Fruit fly (Drosophila melanogaster) whole organism, embryonic: Measurements from ENCODE around the gene Cpr23B.

Experiments
- BEAF-32 ChIP-seq: fragments of 200-800 bp; sonication (Bioruptor generic); optimal IDR thresholded peaks from 3 replicates; lab custom pipeline; 2017; ENCODE audit warnings: missing biosample characterization, missing genetic modification characterization, mild to moderate bottlenecking, moderate library complexity, missing genetic modification reagents
- Blimp-1 ChIP-seq: fragments of 200-800 bp; sonication (Bioruptor generic); optimal IDR thresholded peaks from 3 replicates; lab custom pipeline; 2018; ENCODE audit warnings: missing biosample characterization, missing genetic modification characterization, mild to moderate bottlenecking, moderate library complexity, missing genetic modification reagents
- CG11504 ChIP-seq: fragments of 200-800 bp; sonication (Bioruptor generic); optimal IDR thresholded peaks from 3 replicates; lab custom pipeline; 2019; ENCODE audit warnings: missing biosample characterization, mild to moderate bottlenecking, missing genetic modification characterization, moderate library complexity
- CG11723 ChIP-seq: fragments of 200-800 bp; sonication (Bioruptor generic); optimal IDR thresholded peaks from 2 replicates; lab custom pipeline; 2017; ENCODE audit warnings: missing biosample characterization, mild to moderate bottlenecking, missing genetic modification characterization
- CG12104 ChIP-seq: fragments of 200-800 bp; sonication (Bioruptor generic); optimal IDR thresholded peaks from 3 replicates; lab custom pipeline; 2016; ENCODE audit warnings: missing biosample characterization, missing genetic modification characterization
- CG12769 ChIP-seq: fragments of 200-800 bp; sonication (Bioruptor generic); optimal IDR thresholded peaks from 2 replicates; lab custom pipeline; 2019; ENCODE audit warnings: missing biosample characterization, mild to moderate bottlenecking, missing genetic modification characterization, moderate library complexity
- CG13287 ChIP-seq: fragments of 200-800 bp; sonication (Bioruptor generic); IDR thresholded peaks from 2 replicates; pipeline ENCODE4 v1.3.6; 2022; ENCODE audit warnings: missing biosample characterization, missing genetic modification characterization; ENCODE audit not compliant: partially characterized antibody
- CG14014 ChIP-seq: fragments of 200-800 bp; sonication (Bioruptor generic); IDR thresholded peaks from 2 replicates; pipeline ENCODE4 v1.3.6; 2022; ENCODE audit warnings: missing biosample characterization, missing genetic modification characterization
- CG15514 ChIP-seq: fragments of 200-800 bp; sonication (Bioruptor generic); optimal IDR thresholded peaks from 3 replicates; lab custom pipeline; 2017; ENCODE audit warnings: missing biosample characterization, missing genetic modification characterization, mild to moderate bottlenecking, moderate library complexity, missing genetic modification reagents
- CG16813 ChIP-seq: fragments of 200-800 bp; sonication (Bioruptor generic); IDR thresholded peaks from 3 replicates; pipeline ENCODE4 v1.3.6; 2022; ENCODE audit warnings: missing biosample characterization, missing genetic modification characterization; ENCODE audit not compliant: partially characterized antibody
- CG2120 ChIP-seq: fragments of 200-800 bp; sonication (Bioruptor generic); optimal IDR thresholded peaks from 3 replicates; lab custom pipeline; 2016; ENCODE audit warnings: missing biosample characterization, missing genetic modification characterization
- CG2875 ChIP-seq: fragments of 200-800 bp; sonication (Bioruptor generic); optimal IDR thresholded peaks from 2 replicates; lab custom pipeline; 2017; ENCODE audit warnings: missing biosample characterization, mild to moderate bottlenecking, missing genetic modification characterization, missing genetic modification reagents
- CG4282 ChIP-seq: fragments of 200-800 bp; sonication (Bioruptor generic); optimal IDR thresholded peaks from 2 replicates; lab custom pipeline; 2016; ENCODE audit warnings: missing biosample characterization, missing genetic modification characterization
- CG4424 ChIP-seq: fragments of 200-800 bp; sonication (Bioruptor generic); optimal IDR thresholded peaks from 3 replicates; lab custom pipeline; 2016; ENCODE audit warnings: missing biosample characterization, missing genetic modification characterization
- CG5180 ChIP-seq: fragments of 200-800 bp; sonication (Bioruptor generic); optimal IDR thresholded peaks from 3 replicates; lab custom pipeline; 2017; ENCODE audit warnings: missing biosample characterization, missing genetic modification characterization, mild to moderate bottlenecking, moderate library complexity, missing genetic modification reagents
- CG6254 ChIP-seq: fragments of 200-800 bp; sonication (Bioruptor generic); optimal IDR thresholded peaks from 3 replicates; lab custom pipeline; 2017; ENCODE audit warnings: mild to moderate bottlenecking, missing biosample characterization, missing genetic modification reagents, missing genetic modification characterization
- CG8281 ChIP-seq: fragments of 200-800 bp; sonication (Bioruptor generic); optimal IDR thresholded peaks from 2 replicates; lab custom pipeline; 2018; ENCODE audit warnings: missing biosample characterization, mild to moderate bottlenecking, missing genetic modification characterization, moderate library complexity
- Dp ChIP-seq: fragments of 200-800 bp; sonication (Bioruptor generic); optimal IDR thresholded peaks from 2 replicates; lab custom pipeline; 2018; ENCODE audit warnings: missing biosample characterization, mild to moderate bottlenecking, missing genetic modification characterization, moderate library complexity
- E2f2 ChIP-seq: fragments of 200-800 bp; sonication (Bioruptor generic); IDR thresholded peaks from 2 replicates; pipeline ENCODE4 v1.3.6; 2022; ENCODE audit warnings: missing biosample characterization, missing genetic modification characterization
- HmgD ChIP-seq: fragments of 200-800 bp; sonication (Bioruptor generic); optimal IDR thresholded peaks from 3 replicates; lab custom pipeline; 2016; ENCODE audit warnings: missing biosample characterization, missing genetic modification characterization
- HmgZ ChIP-seq: fragments of 200-800 bp; sonication (Bioruptor generic); optimal IDR thresholded peaks from 2 replicates; lab custom pipeline; 2018; ENCODE audit warnings: missing biosample characterization, mild to moderate bottlenecking, missing genetic modification characterization
- Hsf ChIP-seq: fragments of 200-800 bp; sonication (Bioruptor generic); optimal IDR thresholded peaks from 3 replicates; lab custom pipeline; 2016; ENCODE audit warnings: missing biosample characterization, missing genetic modification characterization
- MTF-1 ChIP-seq: fragments of 200-800 bp; sonication (Bioruptor generic); optimal IDR thresholded peaks from 2 replicates; lab custom pipeline; 2018; ENCODE audit warnings: missing biosample characterization, mild to moderate bottlenecking, missing genetic modification characterization, borderline replicate concordance
- Mad ChIP-seq: fragments of 200-800 bp; sonication (Bioruptor generic); optimal IDR thresholded peaks from 2 replicates; lab custom pipeline; 2016; ENCODE audit warnings: missing biosample characterization, missing genetic modification characterization
- Med ChIP-seq: fragments of 200-800 bp; sonication (Bioruptor generic); peaks from one replicate; lab custom pipeline; 2016; ENCODE audit warnings: missing biosample characterization, missing genetic modification characterization, mild to moderate bottlenecking, inconsistent platforms, moderate library complexity
- Mes4 ChIP-seq: fragments of 200-800 bp; sonication (Bioruptor generic); optimal IDR thresholded peaks from 2 replicates; lab custom pipeline; 2016; ENCODE audit warnings: missing biosample characterization, missing genetic modification characterization
- Mrtf ChIP-seq: fragments of 200-800 bp; sonication (Bioruptor generic); IDR thresholded peaks from 3 replicates; pipeline ENCODE4 v1.3.6; 2022; ENCODE audit warnings: missing biosample characterization, missing genetic modification characterization
- Nf-YA ChIP-seq: fragments of 200-800 bp; sonication (Bioruptor generic); IDR thresholded peaks from 2 replicates; pipeline ENCODE4 v1.3.6; 2022; ENCODE audit warnings: missing biosample characterization, missing genetic modification characterization
- Oli ChIP-seq: fragments of 200-800 bp; sonication (Bioruptor generic); optimal IDR thresholded peaks from 2 replicates; lab custom pipeline; 2018; ENCODE audit warnings: missing biosample characterization, mild to moderate bottlenecking, missing genetic modification characterization, moderate library complexity
- Scr ChIP-seq: fragments of 200-800 bp; sonication (Bioruptor generic); IDR thresholded peaks from 2 replicates; pipeline ENCODE4 v1.3.6; 2022; ENCODE audit warnings: missing biosample characterization, missing genetic modification characterization; ENCODE audit not compliant: partially characterized antibody
- Six4 ChIP-seq: fragments of 200-800 bp; sonication (Bioruptor generic); optimal IDR thresholded peaks from 2 replicates; lab custom pipeline; 2016; ENCODE audit warnings: missing biosample characterization, missing genetic modification characterization
- bsh ChIP-seq, 2 experiments: fragments of 200-800 bp; sonication (Bioruptor generic); optimal IDR thresholded peaks; 2 replicates each; lab custom pipeline; 2017 to 2018; ENCODE audit warnings: mild to moderate bottlenecking in 2 of 2, missing biosample characterization in 2 of 2, missing genetic modification characterization in 2 of 2, moderate library complexity in 1 of 2
- cg ChIP-seq: fragments of 200-800 bp; sonication (Bioruptor generic); optimal IDR thresholded peaks from 3 replicates; lab custom pipeline; 2019; ENCODE audit warnings: missing biosample characterization, mild to moderate bottlenecking, missing genetic modification characterization, moderate library complexity
- dimm ChIP-seq: fragments of 200-800 bp; sonication (Bioruptor generic); IDR thresholded peaks from 2 replicates; pipeline ENCODE4 v1.3.6; 2022; ENCODE audit warnings: missing biosample characterization, missing genetic modification characterization
- dmrt99B ChIP-seq: fragments of 200-800 bp; sonication (Bioruptor generic); optimal IDR thresholded peaks from 2 replicates; lab custom pipeline; 2018; ENCODE audit warnings: missing biosample characterization, mild to moderate bottlenecking, missing genetic modification characterization, moderate library complexity
- dysf ChIP-seq: fragments of 200-800 bp; sonication (Bioruptor generic); IDR thresholded peaks from 3 replicates; pipeline ENCODE4 v1.3.6; 2022; ENCODE audit warnings: missing biosample characterization, missing genetic modification characterization
- hbn ChIP-seq: fragments of 200-800 bp; sonication (Bioruptor generic); IDR thresholded peaks from 2 replicates; pipeline ENCODE4 v1.3.6; 2022; ENCODE audit warnings: missing biosample characterization, missing genetic modification characterization; ENCODE audit not compliant: partially characterized antibody
- her ChIP-seq: fragments of 200-800 bp; sonication (Bioruptor generic); optimal IDR thresholded peaks from 2 replicates; lab custom pipeline; 2016; ENCODE audit warnings: missing biosample characterization, missing genetic modification characterization
- nom ChIP-seq: fragments of 200-800 bp; sonication (Bioruptor generic); optimal IDR thresholded peaks from 2 replicates; lab custom pipeline; 2017; ENCODE audit warnings: missing biosample characterization, missing genetic modification characterization, mild to moderate bottlenecking, moderate library complexity, missing genetic modification reagents
- pan ChIP-seq, 4 experiments: fragments of >200 bp in 3 of 4; fragments of 200-800 bp in 1 of 4; sonication (Bioruptor generic) in 1 of 4; optimal IDR thresholded peaks in 3 of 4; IDR thresholded peaks in 1 of 4; 2 replicates each; pipeline versions ENCODE4 v1.3.6 to Lab custom; 2017 to 2022; ENCODE audit warnings: missing biosample characterization in 2 of 4, missing genetic modification characterization in 2 of 4, mixed read lengths in 1 of 4
- pzg ChIP-seq: fragments of 200-800 bp; sonication (Bioruptor generic); optimal IDR thresholded peaks from 3 replicates; lab custom pipeline; 2018; ENCODE audit warnings: missing biosample characterization, mild to moderate bottlenecking, missing genetic modification characterization, moderate library complexity
- sc ChIP-seq, 3 experiments: fragments of >200 bp in 2 of 3; fragments of 200-800 bp in 1 of 3; sonication (Bioruptor generic) in 1 of 3; optimal IDR thresholded peaks; 2 replicates in 2 of 3; 3 replicates in 1 of 3; lab custom pipeline; 2017; ENCODE audit warnings: mild to moderate bottlenecking in 1 of 3, missing biosample characterization in 1 of 3, missing genetic modification characterization in 1 of 3, missing genetic modification reagents in 1 of 3
- sisA ChIP-seq: fragments of 200-800 bp; sonication (Bioruptor generic); IDR thresholded peaks from 2 replicates; pipeline ENCODE4 v1.3.6; 2022; ENCODE audit warnings: missing biosample characterization, missing genetic modification characterization
- tin ChIP-seq: fragments of 200-800 bp; sonication (Bioruptor generic); optimal IDR thresholded peaks from 3 replicates; lab custom pipeline; 2016; ENCODE audit warnings: missing biosample characterization, missing genetic modification characterization
- tna ChIP-seq: fragments of 200-800 bp; sonication (Bioruptor generic); IDR thresholded peaks from 2 replicates; pipeline ENCODE4 v1.3.6; 2022; ENCODE audit warnings: missing biosample characterization, missing genetic modification characterization; ENCODE audit not compliant: partially characterized antibody
- wek ChIP-seq: fragments of 200-800 bp; sonication (Bioruptor generic); optimal IDR thresholded peaks from 3 replicates; lab custom pipeline; 2018; ENCODE audit warnings: missing biosample characterization, mild to moderate bottlenecking, missing genetic modification characterization, moderate library complexity

The Cpr23B gene

dm6 chr2L:2802527-2802926, 35.7 kb upstream of the Cpr23B start:
- TF ChIP-seq CG5180 (peak; percentile 24), Med (GFP tag; lab: Kevin White, UChicago) (peak; percentile 50), Nf-YA (GFP tag; lab: Robert Waterston, UW) (no peak), Hsf (no peak), Mes4 (GFP tag; lab: Kevin White, UChicago) (no peak), bsh (GFP tag; optimal IDR thresholded peaks at IDR 0.05; lab: Kevin White, UChicago) (peak in 1 of 2 experiments; percentile 69), nom (GFP tag; lab: Kevin White, UChicago) (peak; percentile 96), CG8281 (tag; lab: Kevin White, UChicago) (peak; percentile 96)

- no peak for TF ChIP-seq sisA (GFP tag; lab: Robert Waterston, UW)
- TF ChIP-seq CG11504 (tag; lab: Kevin White, UChicago), result no peak
- TF ChIP-seq CG2120, result no peak
- no peak for TF ChIP-seq Mad
- no peak for TF ChIP-seq CG14014 (GFP tag; lab: Robert Waterston, UW)
- TF ChIP-seq CG13287, result no peak; the same call in 1 of the 2 replicates
- no peak for TF ChIP-seq wek (GFP tag; lab: Kevin White, UChicago)
- no peak for TF ChIP-seq dimm (GFP tag; lab: Robert Waterston, UW)
- TF ChIP-seq tna, result no peak
- TF ChIP-seq pzg (GFP tag; lab: Kevin White, UChicago), result no peak
- no peak for TF ChIP-seq CG12104 (GFP tag; lab: Kevin White, UChicago)
- TF ChIP-seq cg (GFP tag; lab: Kevin White, UChicago), result no peak
- TF ChIP-seq Dp, result no peak
- peak; percentile 99 for TF ChIP-seq CG5180
- TF ChIP-seq tin (GFP tag; lab: Kevin White, UChicago), result no peak
- TF ChIP-seq Mrtf (GFP tag; lab: Robert Waterston, UW), result no peak
- no peak for TF ChIP-seq CG11723
- TF ChIP-seq Scr (GFP tag; lab: Robert Waterston, UW), result no peak
- no peak for TF ChIP-seq dysf (GFP tag; lab: Robert Waterston, UW)
- TF ChIP-seq CG15514 (GFP tag; lab: Kevin White, UChicago), result no peak
- TF ChIP-seq CG2875 (GFP tag; lab: Kevin White, UChicago), result no peak
- TF ChIP-seq her (GFP tag; lab: Kevin White, UChicago), result no peak
- no peak for TF ChIP-seq CG4424
- TF ChIP-seq HmgD (GFP tag; lab: Kevin White, UChicago), result peak; percentile 23
- no peak for TF ChIP-seq pan (optimal IDR thresholded peaks at IDR 0.05; lab: Kevin White, UChicago)
- no peak for TF ChIP-seq pan (GFP tag; optimal IDR thresholded peaks at IDR 0.05 in 1 of 2, IDR thresholded peaks at IDR 0.05 in 1 of 2)
- TF ChIP-seq E2f2 (GFP tag; lab: Robert Waterston, UW), result no peak
- TF ChIP-seq hbn (GFP tag; lab: Robert Waterston, UW), result no peak
- no peak for TF ChIP-seq CG4282
- TF ChIP-seq dmrt99B (tag; lab: Kevin White, UChicago), result no peak
- TF ChIP-seq Oli (tag; lab: Kevin White, UChicago), result no peak
- TF ChIP-seq sc (optimal IDR thresholded peaks at IDR 0.05; lab: Kevin White, UChicago), result no peak
- no peak for TF ChIP-seq sc (GFP tag; optimal IDR thresholded peaks at IDR 0.05; lab: Kevin White, UChicago)
- no peak for TF ChIP-seq CG6254
- no peak for TF ChIP-seq Six4 (GFP tag; lab: Kevin White, UChicago)
- peak; percentile 26 for TF ChIP-seq Blimp-1 (GFP tag; lab: Kevin White, UChicago)
- TF ChIP-seq BEAF-32 (GFP tag; lab: Kevin White, UChicago), result no peak
- no peak for TF ChIP-seq CG16813
- no peak for TF ChIP-seq MTF-1 (GFP tag; lab: Kevin White, UChicago)
- no peak for TF ChIP-seq HmgZ
- TF ChIP-seq CG12769 (tag; lab: Kevin White, UChicago), result peak; percentile 68
Measured at dm6 chr2L:2804634-2805311, 33.4 kb upstream of the Cpr23B start, which contains the start of gene daw. TSS of gene daw (plus strand) at chr2L:2805261.
